Worm (Caenorhabditis elegans): ENCODE data around the gene M162.7.

The M162.7 gene

ce11 chrV:19777227-19777626 lies 17.6 kb downstream of the M162.7 start, which contains the start of gene fbxa-118:
TSS of gene fbxa-118 (minus strand) at chrV:19777327.
- no peak for TF ChIP-seq lin-13 (GFP tag; optimal IDR thresholded peaks at IDR 0.05)

- no peak for TF ChIP-seq xbp-1 (tag; optimal IDR thresholded peaks at IDR 0.05)
- TF ChIP-seq unc-130 (tag; optimal IDR thresholded peaks at IDR 0.05), result no peak
- no peak for TF ChIP-seq zip-4 (GFP tag; optimal IDR thresholded peaks at IDR 0.05)
- no peak for TF ChIP-seq tlp-1 (tag; optimal IDR thresholded peaks at IDR 0.05)
- TF ChIP-seq grh-1 (GFP tag; IDR thresholded peaks at IDR 0.05), result no peak
- TF ChIP-seq unc-98 (GFP tag; IDR thresholded peaks at IDR 0.05), result no peak
Observed at ce11 chrV:19771660-19772059, 23.2 kb downstream of the M162.7 start, which contains the start of gene M162.15. TSS of gene M162.15 (minus strand) at chrV:19771760.

ce11 chrV:19767719-19768118 lies 27.1 kb downstream of the M162.7 start:
- no peak for TF ChIP-seq ztf-4 (tag; optimal IDR thresholded peaks at IDR 0.05)
- no peak for TF ChIP-seq efl-1 (optimal IDR thresholded peaks at IDR 0.05)
- TF ChIP-seq efl-1 (GFP tag; optimal IDR thresholded peaks at IDR 0.05 in 1 of 2), result peak in 1 of 2 experiments; percentile 48

- TF ChIP-seq hlh-17 (GFP tag; optimal IDR thresholded peaks at IDR 0.05; ENCODE audit: borderline replicate concordance), result no peak
- no peak for TF ChIP-seq lin-35 (GFP tag; optimal IDR thresholded peaks at IDR 0.05)
- TF ChIP-seq ztf-11 (tag; optimal IDR thresholded peaks at IDR 0.05), result no peak
- no peak for TF ChIP-seq nhr-47 (tag; optimal IDR thresholded peaks at IDR 0.05)
Observed at ce11 chrV:19760751-19761150, 34.1 kb downstream of the M162.7 start, which contains the start of gene M162.5. TSS of gene M162.5 (plus strand) at chrV:19761051.

- no peak for TF ChIP-seq sox-4 (tag; optimal IDR thresholded peaks at IDR 0.05)
- no peak for TF ChIP-seq nhr-77 (tag; optimal IDR thresholded peaks at IDR 0.05)
- TF ChIP-seq nhr-85 (tag), result peak; percentile 1
- no peak for TF ChIP-seq mef-2 (tag; optimal IDR thresholded peaks at IDR 0.05)
Observed at ce11 chrV:19759282-19759681, 35.5 kb downstream of the M162.7 start.

- TF ChIP-seq sox-4 (tag; optimal IDR thresholded peaks at IDR 0.05) (no peak), zag-1 (tag; optimal IDR thresholded peaks at IDR 0.05) (no peak), isw-1 (GFP tag; IDR thresholded peaks at IDR 0.05) (no peak), hlh-17 (GFP tag; optimal IDR thresholded peaks at IDR 0.05; ENCODE audit: borderline replicate concordance) (no peak), nhr-85 (tag) (no peak)
Observed at ce11 chrV:19756253-19756652, 38.6 kb downstream of the M162.7 start, which contains the start of gene W04E12.9. TSS of gene W04E12.9 (plus strand) at chrV:19756553.

ce11 chrV:19755260-19755659 lies 39.6 kb downstream of the M162.7 start, which contains the start of gene clec-50:
TSS of gene clec-50 (minus strand) at chrV:19755368.
- TF ChIP-seq lin-35 (GFP tag; optimal IDR thresholded peaks at IDR 0.05) (peak in 1 of 2 experiments; percentile 28), nhr-77 (tag; optimal IDR thresholded peaks at IDR 0.05) (no peak), elt-2 (tag; optimal IDR thresholded peaks at IDR 0.05) (peak; percentile 65)

ce11 chrV:19754331-19754730 lies 40.5 kb downstream of the M162.7 start:
- TF ChIP-seq isw-1 (GFP tag; IDR thresholded peaks at IDR 0.05), result no peak
- TF ChIP-seq elt-2 (tag; optimal IDR thresholded peaks at IDR 0.05), result peak; percentile 37
- TF ChIP-seq efl-3 (GFP tag; optimal IDR thresholded peaks at IDR 0.05), result no peak

- TF ChIP-seq mab-9 (GFP tag; IDR thresholded peaks at IDR 0.05) (no peak), grh-1 (GFP tag; IDR thresholded peaks at IDR 0.05) (no peak), C34B4.2 (tag; optimal IDR thresholded peaks at IDR 0.05) (no peak), fos-1 (tag; optimal IDR thresholded peaks at IDR 0.05) (no peak), mdl-1 (tag; optimal IDR thresholded peaks at IDR 0.05) (no peak), nhr-20 (tag; optimal IDR thresholded peaks at IDR 0.05) (no peak), lin-15B (tag; optimal IDR thresholded peaks at IDR 0.05) (no peak), swsn-7 (tag; optimal IDR thresholded peaks at IDR 0.05) (no peak), efl-3 (GFP tag; optimal IDR thresholded peaks at IDR 0.05) (no peak), elt-2 (tag; optimal IDR thresholded peaks at IDR 0.05) (no peak), lsy-2 (tag; optimal IDR thresholded peaks at IDR 0.05) (no peak), lin-35 (GFP tag; optimal IDR thresholded peaks at IDR 0.05) (no peak), fkh-8 (tag; optimal IDR thresholded peaks at IDR 0.05) (no peak), isw-1 (GFP tag; IDR thresholded peaks at IDR 0.05) (no peak), pag-3 (tag; optimal IDR thresholded peaks at IDR 0.05; ENCODE audit: borderline replicate concordance, insufficient read depth) (no peak), nhr-71 (tag; optimal IDR thresholded peaks at IDR 0.05) (no peak), jun-1 (tag; optimal IDR thresholded peaks at IDR 0.05) (no peak), blmp-1 (tag; optimal IDR thresholded peaks at IDR 0.05) (no peak), hpl-2 (GFP tag; optimal IDR thresholded peaks at IDR 0.05) (no peak)
Observed at ce11 chrV:19752879-19753278, 42.0 kb downstream of the M162.7 start.

All from whole organism, L1 larva.